Fruit fly (Drosophila melanogaster) Kc167 (cell line): ENCODE measurements around the gene Had1.

Source experiments
- Myc ChIP-seq: fragments of >200 bp; optimal IDR thresholded peaks from 2 replicates; lab custom pipeline; 2017; ENCODE audit warnings: missing external identifiers
- h ChIP-seq: fragments of >200 bp; optimal IDR thresholded peaks from 3 replicates; lab custom pipeline; 2018; ENCODE audit warnings: missing external identifiers
- insv ChIP-seq: fragments of >200 bp; optimal IDR thresholded peaks from 3 replicates; lab custom pipeline; 2018; ENCODE audit warnings: missing external identifiers
- psq ChIP-seq: fragments of >200 bp; optimal IDR thresholded peaks from 2 replicates; lab custom pipeline; 2017; ENCODE audit warnings: missing external identifiers
- ttk ChIP-seq: sonication (Bioruptor generic); optimal IDR thresholded peaks from 2 replicates; lab custom pipeline; 2017; ENCODE audit warnings: missing external identifiers

DNA sequence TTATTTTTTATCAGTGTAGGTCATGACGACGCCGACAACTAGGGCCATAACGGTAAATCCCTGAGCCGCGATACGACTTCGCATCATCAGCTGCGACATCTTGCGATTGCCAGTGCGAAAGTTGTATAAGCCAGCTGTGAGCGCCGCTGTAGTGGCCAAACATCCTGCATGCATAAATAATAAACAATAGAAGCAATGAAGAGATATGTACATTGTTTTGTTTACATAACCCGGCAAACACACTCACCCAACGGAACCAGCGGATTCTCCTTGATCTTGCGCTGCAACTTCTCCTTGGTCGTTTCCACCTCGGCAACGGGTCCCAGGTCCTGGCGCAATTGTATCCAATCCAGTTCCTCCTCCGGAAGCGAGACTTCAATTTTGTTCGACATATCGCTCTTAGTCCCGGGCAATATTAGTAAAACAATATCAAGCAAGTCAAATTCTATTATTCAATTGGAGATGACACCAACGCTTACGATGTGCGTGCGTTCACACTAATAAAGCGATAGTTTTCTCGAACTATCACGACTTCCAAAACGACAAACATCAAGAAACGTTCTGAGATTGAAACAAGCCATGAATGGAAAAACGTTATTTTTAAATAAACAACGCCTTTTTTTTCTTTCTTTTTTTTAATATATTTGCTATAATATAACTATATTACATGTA, 23.2 kb upstream of the Had1 start:
- no peak for TF ChIP-seq psq (lab: Kevin White, UChicago)
- no peak for TF ChIP-seq h (lab: Kevin White, UChicago)
- TF ChIP-seq Myc (lab: Kevin White, UChicago) = no peak
- no peak for TF ChIP-seq insv (lab: Kevin White, UChicago)
- no peak for TF ChIP-seq ttk (lab: Kevin White, UChicago)
